Fruit fly (Drosophila melanogaster) whole organism, pupa: ENCODE data around the gene CG32679.

Experiments used
- CG10348 ChIP-seq: fragments of 200-800 bp; sonication (Bioruptor generic); IDR thresholded peaks from 2 replicates; pipeline ENCODE4 v1.3.6; 2022; ENCODE audit warnings: missing biosample characterization, missing genetic modification characterization
- CG12605 ChIP-seq: fragments of 200-800 bp; sonication (Bioruptor generic); IDR thresholded peaks from 2 replicates; pipeline ENCODE4 v1.3.6; 2022; ENCODE audit warnings: missing biosample characterization, missing genetic modification characterization
- CG13204 ChIP-seq: fragments of 200-800 bp; sonication (Bioruptor generic); optimal IDR thresholded peaks from 2 replicates; lab custom pipeline; 2018; ENCODE audit warnings: missing biosample characterization, mild to moderate bottlenecking, missing genetic modification characterization, moderate library complexity
- CG14655 ChIP-seq: fragments of 200-800 bp; sonication (Bioruptor generic); optimal IDR thresholded peaks from 3 replicates; lab custom pipeline; 2017; ENCODE audit warnings: mild to moderate bottlenecking, missing biosample characterization, missing genetic modification reagents, missing genetic modification characterization
- CG15710 ChIP-seq: fragments of 200-800 bp; sonication (Bioruptor generic); optimal IDR thresholded peaks from 2 replicates; lab custom pipeline; 2018; ENCODE audit warnings: missing biosample characterization, mild to moderate bottlenecking, missing genetic modification characterization, moderate library complexity
- CG17806 ChIP-seq: fragments of 200-800 bp; sonication (Bioruptor generic); optimal IDR thresholded peaks from 2 replicates; lab custom pipeline; 2018; ENCODE audit warnings: missing biosample characterization, mild to moderate bottlenecking, missing genetic modification characterization, moderate library complexity
- CG32121 ChIP-seq: fragments of 200-800 bp; sonication (Bioruptor generic); IDR thresholded peaks from 2 replicates; pipeline ENCODE4 v1.3.6; 2022; ENCODE audit warnings: missing biosample characterization, missing genetic modification characterization
- CG34367 ChIP-seq: fragments of 200-800 bp; sonication (Bioruptor generic); optimal IDR thresholded peaks from 2 replicates; lab custom pipeline; 2018; ENCODE audit warnings: missing biosample characterization, mild to moderate bottlenecking, missing genetic modification characterization
- CG4496 ChIP-seq: fragments of 200-800 bp; sonication (Bioruptor generic); IDR thresholded peaks from 3 replicates; pipeline ENCODE4 v1.3.6; 2022; ENCODE audit warnings: missing biosample characterization, missing genetic modification characterization
- CG8159 ChIP-seq: fragments of 200-800 bp; sonication (Bioruptor generic); optimal IDR thresholded peaks from 3 replicates; lab custom pipeline; 2018; ENCODE audit warnings: missing biosample characterization, mild to moderate bottlenecking, missing genetic modification characterization, moderate library complexity
- CG8301 ChIP-seq: fragments of 200-800 bp; sonication (Bioruptor generic); optimal IDR thresholded peaks from 2 replicates; lab custom pipeline; 2018; ENCODE audit warnings: missing biosample characterization, mild to moderate bottlenecking, missing genetic modification characterization
- CG9948 ChIP-seq: fragments of 200-800 bp; sonication (Bioruptor generic); optimal IDR thresholded peaks from 2 replicates; lab custom pipeline; 2018; ENCODE audit warnings: missing biosample characterization, mild to moderate bottlenecking, missing genetic modification characterization, moderate library complexity
- D1 ChIP-seq: fragments of 200-800 bp; sonication (Bioruptor generic); optimal IDR thresholded peaks from 2 replicates; lab custom pipeline; 2018; ENCODE audit warnings: missing biosample characterization, mild to moderate bottlenecking, missing genetic modification characterization, moderate library complexity
- EcR ChIP-seq: fragments of 200-800 bp; sonication (Bioruptor generic); optimal IDR thresholded peaks from 3 replicates; lab custom pipeline; 2019; ENCODE audit warnings: missing biosample characterization, missing genetic modification characterization, mild to moderate bottlenecking, moderate library complexity, missing genetic modification reagents
- Ets98B ChIP-seq: fragments of 200-800 bp; sonication (Bioruptor generic); IDR thresholded peaks from 2 replicates; pipeline ENCODE4 v1.3.6; 2022; ENCODE audit warnings: missing biosample characterization, missing genetic modification characterization
- Pif1A ChIP-seq: fragments of 200-800 bp; sonication (Bioruptor generic); optimal IDR thresholded peaks from 3 replicates; lab custom pipeline; 2016; ENCODE audit warnings: missing biosample characterization, missing genetic modification characterization
- Pif1B ChIP-seq: fragments of 200-800 bp; sonication (Bioruptor generic); optimal IDR thresholded peaks from 3 replicates; lab custom pipeline; 2016; ENCODE audit warnings: missing biosample characterization, missing genetic modification characterization
- Snoo ChIP-seq: fragments of 200-800 bp; sonication (Bioruptor generic); optimal IDR thresholded peaks from 3 replicates; lab custom pipeline; 2017; ENCODE audit warnings: missing biosample characterization, mild to moderate bottlenecking, missing genetic modification characterization, inconsistent platforms
- fd96Ca ChIP-seq: fragments of 200-800 bp; sonication (Bioruptor generic); IDR thresholded peaks from 3 replicates; pipeline ENCODE4 v1.3.6; 2022; ENCODE audit warnings: missing biosample characterization, missing genetic modification characterization
- gl ChIP-seq: fragments of 200-800 bp; sonication (Bioruptor generic); optimal IDR thresholded peaks from 2 replicates; lab custom pipeline; 2018; ENCODE audit warnings: missing biosample characterization, mild to moderate bottlenecking, missing genetic modification characterization
- rn ChIP-seq: fragments of 200-800 bp; sonication (Bioruptor generic); IDR thresholded peaks from 2 replicates; pipeline ENCODE4 v1.3.6; 2022; ENCODE audit warnings: missing biosample characterization, missing genetic modification characterization

The CG32679 gene

DNA sequence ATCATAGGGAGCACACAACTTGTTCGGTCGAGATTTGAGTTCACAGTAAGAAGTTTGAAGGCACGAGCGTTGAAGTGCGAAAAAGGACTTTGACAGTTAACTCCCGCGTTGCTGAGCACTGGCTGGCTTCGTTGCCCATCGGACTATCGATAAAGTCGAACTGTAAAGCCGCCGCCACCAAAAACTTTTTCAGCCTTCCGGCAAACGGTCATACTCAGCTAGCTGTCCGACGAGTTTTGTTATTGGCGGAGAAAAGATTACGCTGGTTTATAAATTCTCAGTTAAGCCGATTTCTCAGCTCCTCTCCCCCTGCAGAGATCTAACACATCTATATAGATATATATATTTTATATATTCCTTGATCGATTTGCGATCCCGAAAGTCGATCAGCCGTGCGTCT lies 18.5 kb upstream of the CG32679 start, which contains the start of the genes Psf3 and flw:
Gene Psf3, minus strand, starts transcription at position 105 of the 400 bp plus-strand sequence.
Gene flw, plus strand, starts transcription at position 204 of the 400 bp plus-strand sequence.
- no peak for TF ChIP-seq D1
- peak; percentile 29 for TF ChIP-seq Pif1B
- no peak for TF ChIP-seq CG10348 (GFP tag; lab: Robert Waterston, UW)
- TF ChIP-seq CG17806 (tag; lab: Kevin White, UChicago), result no peak
- TF ChIP-seq fd96Ca (GFP tag; lab: Robert Waterston, UW), result no peak; the same call in 2 of the 3 replicates
- no peak for TF ChIP-seq CG13204 (GFP tag; lab: Kevin White, UChicago)
- TF ChIP-seq gl (tag; lab: Kevin White, UChicago), result no peak
- no peak for TF ChIP-seq CG14655
- TF ChIP-seq CG4496 (GFP tag; lab: Robert Waterston, UW), result 0 out of 3 replicates have a peak, but pooled peaks have one; percentile 7
- 0 out of 2 replicates have a peak, but pooled peaks have one; percentile 11 for TF ChIP-seq CG32121 (GFP tag; lab: Robert Waterston, UW)
- TF ChIP-seq CG12605 (GFP tag; lab: Robert Waterston, UW), result 0 out of 2 replicates have a peak, but pooled peaks have one; percentile 29
- TF ChIP-seq, all 21 proteins: peak for 4

- TF ChIP-seq rn (no peak), Pif1A (no peak), CG4496 (GFP tag; lab: Robert Waterston, UW) (no peak), Snoo (tag; lab: Kevin White, UChicago) (no peak), gl (tag; lab: Kevin White, UChicago) (no peak), D1 (no peak), CG8159 (tag; lab: Kevin White, UChicago) (no peak), CG15710 (no peak), EcR (GFP tag; lab: Kevin White, UChicago) (no peak), CG32121 (GFP tag; lab: Robert Waterston, UW) (no peak), CG13204 (GFP tag; lab: Kevin White, UChicago) (no peak), CG17806 (tag; lab: Kevin White, UChicago) (no peak), fd96Ca (GFP tag; lab: Robert Waterston, UW) (no peak), CG34367 (tag; lab: Kevin White, UChicago) (no peak), CG14655 (no peak), CG10348 (GFP tag; lab: Robert Waterston, UW) (no peak), CG12605 (GFP tag; lab: Robert Waterston, UW) (no peak)
Measured at dm6 chrX:10384947-10385346, 17.7 kb upstream of the CG32679 start.

dm6 chrX:10381252-10381651 lies 14.0 kb upstream of the CG32679 start, which contains the start of gene CG32681:
Gene CG32681, minus strand, starts transcription at chrX:10381352.
- TF ChIP-seq CG8301 (tag; lab: Kevin White, UChicago) (no peak), CG12605 (GFP tag; lab: Robert Waterston, UW) (no peak), gl (tag; lab: Kevin White, UChicago) (no peak), Pif1B (no peak), CG34367 (tag; lab: Kevin White, UChicago) (no peak), Pif1A (no peak), CG10348 (GFP tag; lab: Robert Waterston, UW) (no peak)

- no peak for TF ChIP-seq Ets98B (GFP tag; lab: Robert Waterston, UW)
- TF ChIP-seq Pif1B, result no peak
- no peak for TF ChIP-seq CG15710
Measured at dm6 chrX:10375216-10375615, 7.9 kb upstream of the CG32679 start, which contains the start of the genes CG32686 and CG2898. Gene CG32686, minus strand, starts transcription at chrX:10375316. Gene CG2898, plus strand, starts transcription at chrX:10375374.

DNA sequence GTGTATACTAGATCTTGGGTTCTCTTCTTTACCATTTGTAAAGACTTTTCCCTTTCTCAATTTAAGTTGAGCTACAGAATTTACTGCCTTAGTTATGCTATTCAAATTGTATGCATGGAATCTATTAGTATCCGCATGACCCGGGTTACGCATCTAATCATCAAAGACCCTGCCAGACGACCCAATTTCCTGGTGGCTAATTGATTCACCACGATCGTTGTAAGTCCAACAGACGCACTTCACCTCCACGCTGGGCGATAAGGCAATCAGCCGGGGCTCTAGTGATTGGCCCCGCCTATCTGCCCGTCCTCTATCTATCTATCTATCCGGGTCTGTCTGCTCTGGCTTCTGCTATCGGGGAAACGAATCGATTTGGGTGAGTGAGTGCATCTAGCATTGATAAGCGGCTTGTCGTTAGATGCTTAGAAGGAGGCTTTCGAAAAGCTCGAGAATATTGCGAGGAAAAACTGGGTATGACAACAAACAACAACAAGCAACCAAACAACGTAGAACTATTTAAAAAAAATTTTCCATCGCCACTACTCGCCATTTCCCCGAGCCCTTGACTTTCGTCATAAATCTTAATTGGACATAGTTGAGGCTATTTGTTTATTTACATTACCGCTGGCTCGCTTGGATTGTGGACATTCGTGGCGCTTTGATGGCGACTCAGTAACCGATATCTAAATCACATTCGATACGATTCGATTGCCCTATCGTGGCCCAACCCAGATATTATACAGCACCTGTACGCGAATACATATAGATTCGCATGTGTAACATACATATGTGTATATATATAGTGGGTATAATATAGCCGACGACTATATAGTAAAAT lies 3.1 kb upstream of the CG32679 start:
- TF ChIP-seq Ets98B (GFP tag; lab: Robert Waterston, UW) (0 out of 2 replicates have a peak, but pooled peaks have one; percentile 8), EcR (GFP tag; lab: Kevin White, UChicago) (peak; percentile 68), CG9948 (tag; lab: Kevin White, UChicago) (no peak)
- TF ChIP-seq, all 21 proteins: peak for 2

- TF ChIP-seq CG8159 (tag; lab: Kevin White, UChicago) (no peak), gl (tag; lab: Kevin White, UChicago) (no peak), Pif1B (no peak), CG12605 (GFP tag; lab: Robert Waterston, UW) (no peak), CG4496 (GFP tag; lab: Robert Waterston, UW) (no peak), CG17806 (tag; lab: Kevin White, UChicago) (no peak)
Measured at dm6 chrX:10369763-10370162, 2.5 kb upstream of the CG32679 start.

DNA sequence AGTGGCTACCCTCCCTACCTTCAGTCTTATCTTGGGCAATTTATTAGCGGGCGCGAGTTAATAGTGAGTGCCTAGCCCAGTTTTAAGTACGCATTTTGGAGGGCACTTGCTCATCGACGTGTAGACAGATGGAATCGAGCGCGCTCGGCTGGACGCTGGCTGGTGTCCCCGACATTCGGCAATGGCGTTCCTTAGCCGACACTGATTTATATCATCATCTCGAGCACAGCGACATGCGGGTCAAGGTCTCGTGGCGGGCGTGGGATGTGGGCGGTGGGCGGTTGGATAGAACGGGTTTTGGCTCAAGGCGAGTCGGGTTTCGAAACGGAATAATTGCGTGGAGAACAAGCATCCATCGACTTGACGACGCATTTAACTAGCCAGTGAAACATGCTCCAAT lies 2.0 kb upstream of the CG32679 start:
- TF ChIP-seq D1 (no peak), fd96Ca (GFP tag; lab: Robert Waterston, UW) (no peak), rn (no peak), CG8301 (tag; lab: Kevin White, UChicago) (no peak), CG10348 (GFP tag; lab: Robert Waterston, UW) (no peak), CG14655 (no peak), CG32121 (GFP tag; lab: Robert Waterston, UW) (no peak), gl (tag; lab: Kevin White, UChicago) (no peak), CG8159 (tag; lab: Kevin White, UChicago) (no peak), CG15710 (no peak), CG13204 (GFP tag; lab: Kevin White, UChicago) (no peak), Pif1B (no peak), EcR (GFP tag; lab: Kevin White, UChicago) (no peak), CG9948 (tag; lab: Kevin White, UChicago) (no peak), CG12605 (GFP tag; lab: Robert Waterston, UW) (no peak), Pif1A (no peak)
